Fruit fly (Drosophila melanogaster): Measurements from ENCODE around the gene CG8661.
A peak's percentile ranks its signal among the peaks of the same experiment; 100 is the strongest.

CG8661 gene

DNA sequence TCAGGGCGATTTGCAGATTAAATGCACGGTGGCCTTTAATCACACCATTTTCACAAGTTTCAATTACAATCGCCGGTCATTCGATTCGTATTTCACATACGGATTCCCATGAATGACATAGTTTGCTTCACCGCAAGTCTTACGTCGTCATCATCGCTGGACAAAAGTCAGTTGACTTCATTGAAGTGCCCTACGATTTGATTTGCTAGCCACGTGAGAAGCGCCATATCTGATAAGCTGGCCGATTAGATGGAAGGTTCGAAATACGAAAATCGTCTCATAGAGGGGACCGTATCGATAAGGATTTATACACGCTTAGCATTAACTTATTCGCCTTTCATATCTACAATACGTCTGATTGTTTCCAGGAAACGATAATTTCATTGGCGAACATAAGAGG, 769 bp upstream of the CG8661 start:
- TF ChIP-seq mirr (GFP tag; optimal IDR thresholded peaks at IDR 0.05) (peak; percentile 91), CG9817 (tag; optimal IDR thresholded peaks at IDR 0.05) (no peak), lab (GFP tag; optimal IDR thresholded peaks at IDR 0.05) (no peak), CG34224 (GFP tag; IDR thresholded peaks at IDR 0.05; ENCODE audit: partially characterized antibody) (no peak), trh (GFP tag; optimal IDR thresholded peaks at IDR 0.05) (no peak), CG7987 (GFP tag; optimal IDR thresholded peaks at IDR 0.05) (peak; percentile 70), B-H2 (GFP tag; optimal IDR thresholded peaks at IDR 0.05) (peak; percentile 27), tup (GFP tag; optimal IDR thresholded peaks at IDR 0.05) (no peak), Max (GFP tag; optimal IDR thresholded peaks at IDR 0.05) (no peak), CG17568 (GFP tag; optimal IDR thresholded peaks at IDR 0.05) (no peak), CG10543 (GFP tag; optimal IDR thresholded peaks at IDR 0.05) (peak; percentile 8), Med (GFP tag) (peak; percentile 24), cwo (GFP tag; optimal IDR thresholded peaks at IDR 0.05) (peak; percentile 96), run (tag; optimal IDR thresholded peaks at IDR 0.05) (no peak), sug (tag; optimal IDR thresholded peaks at IDR 0.05) (peak; percentile 81), grn (GFP tag; optimal IDR thresholded peaks at IDR 0.05) (peak; percentile 94), CG9437 (GFP tag; optimal IDR thresholded peaks at IDR 0.05) (peak; percentile 53), Trl (optimal IDR thresholded peaks at IDR 0.05) (no peak), Trl (GFP tag; optimal IDR thresholded peaks at IDR 0.05) (no peak), CG34376 (GFP tag; optimal IDR thresholded peaks at IDR 0.05) (peak; percentile 68), gro (GFP tag; optimal IDR thresholded peaks at IDR 0.05) (peak; percentile 27), btn (GFP tag; optimal IDR thresholded peaks at IDR 0.05) (no peak), CG6689 (GFP tag; IDR thresholded peaks at IDR 0.05) (no peak), Pdp1 (GFP tag; optimal IDR thresholded peaks at IDR 0.05) (peak in 1 of 2 experiments; percentile 29), Neu2 (GFP tag; optimal IDR thresholded peaks at IDR 0.05; ENCODE audit: borderline replicate concordance) (no peak), CG6175 (GFP tag; IDR thresholded peaks at IDR 0.05) (no peak), Camta (GFP tag; optimal IDR thresholded peaks at IDR 0.05) (no peak), exex (tag; optimal IDR thresholded peaks at IDR 0.05) (peak; percentile 95)

- no peak for TF ChIP-seq jing (GFP tag; optimal IDR thresholded peaks at IDR 0.05)
- TF ChIP-seq Usf (GFP tag; optimal IDR thresholded peaks at IDR 0.05) = no peak
- no peak for TF ChIP-seq grau (tag; optimal IDR thresholded peaks at IDR 0.05)
- TF ChIP-seq crc (GFP tag; optimal IDR thresholded peaks at IDR 0.05) = no peak
- TF ChIP-seq tx (GFP tag; optimal IDR thresholded peaks at IDR 0.05) = no peak
Observed at dm6 chrX:17282626-17283025, 1.7 kb downstream of the CG8661 start, which contains the start of gene CG8664. Gene CG8664 (minus strand): TSS chrX:17282726.

DNA sequence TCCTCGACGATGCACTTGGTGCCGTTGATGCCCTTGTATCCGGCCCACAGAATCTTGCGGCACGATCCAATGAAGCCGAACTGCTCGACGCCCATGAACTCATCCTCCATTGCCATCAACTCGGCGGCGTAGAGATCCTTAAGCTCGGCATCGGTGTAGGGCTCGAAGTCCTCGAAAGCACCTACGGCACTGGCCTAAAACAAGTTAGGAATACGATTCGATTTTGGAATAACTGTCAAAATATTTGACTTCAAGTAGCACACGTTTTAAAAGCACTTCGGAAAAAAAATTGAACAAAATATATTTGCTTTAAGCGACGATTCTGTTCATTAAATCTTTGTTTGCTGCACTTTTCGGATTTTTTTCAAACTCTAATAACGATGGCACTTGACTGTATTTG, 2.1 kb downstream of the CG8661 start, which contains the start of gene CG5445:
TSS of gene CG5445 (plus strand) at position 301 of the 400 bp plus-strand sequence.
- TF ChIP-seq CG32532 (GFP tag; IDR thresholded peaks at IDR 0.05) (no peak), Ets65A (GFP tag) (peak; percentile 71), run (tag; optimal IDR thresholded peaks at IDR 0.05) (no peak), Doc3 (GFP tag; IDR thresholded peaks at IDR 0.05; ENCODE audit: partially characterized antibody) (no peak)

dm6 chrX:17274798-17275197, 9.5 kb downstream of the CG8661 start:
- TF ChIP-seq GATAe (GFP tag; conservative IDR thresholded peaks at IDR 0.05) = no peak
- TF ChIP-seq Dbx (GFP tag; IDR thresholded peaks at IDR 0.05) = no peak
- no peak for TF ChIP-seq CG13123 (GFP tag; optimal IDR thresholded peaks at IDR 0.05)
- no peak for TF ChIP-seq sr (GFP tag; IDR thresholded peaks at IDR 0.05)
- TF ChIP-seq CG1529 (GFP tag; optimal IDR thresholded peaks at IDR 0.05) = no peak
- TF ChIP-seq Ptx1 (GFP tag; IDR thresholded peaks at IDR 0.05) = no peak
- no peak for TF ChIP-seq vvl (GFP tag; IDR thresholded peaks at IDR 0.05)
- TF ChIP-seq E2f2 (GFP tag; IDR thresholded peaks at IDR 0.05) = no peak
- TF ChIP-seq ATbp (GFP tag; optimal IDR thresholded peaks at IDR 0.05) = no peak
- TF ChIP-seq ara (GFP tag; IDR thresholded peaks at IDR 0.05) = no peak
- TF ChIP-seq CG12299 (tag; optimal IDR thresholded peaks at IDR 0.05) = no peak
- no peak for TF ChIP-seq Six4 (GFP tag; optimal IDR thresholded peaks at IDR 0.05)
- no peak for TF ChIP-seq CG8944 (GFP tag; optimal IDR thresholded peaks at IDR 0.05)
- TF ChIP-seq crc (GFP tag; optimal IDR thresholded peaks at IDR 0.05) = no peak
